Worm (Caenorhabditis elegans) whole organism, midembryonic: ENCODE results near the gene F07E5.7.

ENCODE experiments used
- T22C8.4 ChIP-seq: fragments of 200-800 bp; sonication (Bioruptor generic); IDR thresholded peaks from 2 replicates; pipeline ENCODE4 v1.3.6; 2022; ENCODE audit warnings: missing genetic modification characterization, missing compliant biosample characterization
- ref-1 ChIP-seq: fragments of 200-800 bp; sonication (Bioruptor generic); conservative IDR thresholded peaks from 2 replicates; pipeline ENCODE4 v1.3.6; 2022; ENCODE audit warnings: missing genetic modification reagents, missing genetic modification characterization, missing compliant biosample characterization
- tab-1 ChIP-seq: fragments of 200-800 bp; sonication (Bioruptor generic); IDR thresholded peaks from 2 replicates; pipeline ENCODE4 v1.3.6; 2022; ENCODE audit warnings: missing genetic modification characterization, missing compliant biosample characterization
- ztf-23 ChIP-seq: fragments of 200-800 bp; sonication (Bioruptor generic); IDR thresholded peaks from 2 replicates; pipeline ENCODE4 v1.3.6; 2022; ENCODE audit warnings: missing genetic modification reagents, missing genetic modification characterization, missing compliant biosample characterization
- ztf-29 ChIP-seq: fragments of 200-800 bp; sonication (Bioruptor generic); IDR thresholded peaks from 2 replicates; pipeline ENCODE4 v1.3.6; 2022; ENCODE audit warnings: missing genetic modification reagents, missing genetic modification characterization, missing compliant biosample characterization

DNA sequence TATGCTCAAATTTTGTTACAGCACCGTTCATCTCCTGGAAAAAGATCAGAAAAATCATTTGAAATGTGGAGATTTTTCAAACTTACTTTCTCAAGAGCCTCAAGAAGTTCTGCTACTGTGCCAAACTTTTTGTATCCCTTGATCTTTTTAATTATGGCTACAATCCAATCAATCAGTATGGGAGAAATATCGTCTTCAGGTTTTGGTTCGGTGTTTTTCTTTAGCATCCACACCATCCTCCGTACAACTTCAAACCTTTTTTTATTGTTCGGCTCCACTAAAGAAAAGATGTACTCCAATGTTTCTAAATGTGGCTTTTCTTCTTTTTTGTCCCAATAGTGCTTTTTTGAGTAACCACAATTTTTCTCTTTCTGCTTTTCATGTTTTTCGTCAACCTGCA, 5.1 kb upstream of the F07E5.7 start:
- no peak for TF ChIP-seq T22C8.4
- TF ChIP-seq tab-1 (GFP tag; lab: Robert Waterston, UW): no peak
- no peak for TF ChIP-seq ztf-29
- TF ChIP-seq ztf-23 (GFP tag; lab: Robert Waterston, UW): no peak
- no peak for TF ChIP-seq ref-1 (GFP tag; lab: Robert Waterston, UW)
